Fruit fly (Drosophila melanogaster) whole organism, prepupa: ENCODE results near the gene Vti1b.

ENCODE experiments used
- CG10631 ChIP-seq: fragments of 200-800 bp; sonication (Bioruptor generic); optimal IDR thresholded peaks from 2 replicates; lab custom pipeline; 2016; ENCODE audit warnings: missing biosample characterization, missing genetic modification characterization
- CG10669 ChIP-seq: fragments of 200-800 bp; sonication (Bioruptor generic); optimal IDR thresholded peaks from 3 replicates; lab custom pipeline; 2018; ENCODE audit warnings: missing biosample characterization, mild to moderate bottlenecking, missing genetic modification characterization, moderate library complexity
- CG11294 ChIP-seq: fragments of 200-800 bp; sonication (Bioruptor generic); IDR thresholded peaks from 2 replicates; pipeline ENCODE4 v1.3.6; 2022; ENCODE audit warnings: missing biosample characterization, missing genetic modification characterization
- CG11762 ChIP-seq: fragments of 200-800 bp; sonication (Bioruptor generic); optimal IDR thresholded peaks from 3 replicates; lab custom pipeline; 2016; ENCODE audit warnings: missing biosample characterization, missing genetic modification characterization; ENCODE audit not compliant: insufficient read depth
- CG11902 ChIP-seq: fragments of 200-800 bp; sonication (Bioruptor generic); optimal IDR thresholded peaks from 3 replicates; lab custom pipeline; 2016; ENCODE audit warnings: missing biosample characterization, missing genetic modification characterization
- CG15336 ChIP-seq: fragments of 200-800 bp; sonication (Bioruptor generic); IDR thresholded peaks from 2 replicates; pipeline ENCODE4 v1.3.6; 2022; ENCODE audit warnings: missing biosample characterization, missing genetic modification characterization
- CG1621 ChIP-seq: fragments of 200-800 bp; sonication (Bioruptor generic); optimal IDR thresholded peaks from 3 replicates; lab custom pipeline; 2018; ENCODE audit warnings: missing biosample characterization, mild to moderate bottlenecking, missing genetic modification characterization
- CG16779 ChIP-seq: fragments of 200-800 bp; sonication (Bioruptor generic); optimal IDR thresholded peaks from 3 replicates; lab custom pipeline; 2017; ENCODE audit warnings: missing biosample characterization, mild to moderate bottlenecking, missing genetic modification characterization
- CG31627 ChIP-seq: fragments of 200-800 bp; sonication (Bioruptor generic); optimal IDR thresholded peaks from 3 replicates; lab custom pipeline; 2016; ENCODE audit warnings: missing biosample characterization, missing genetic modification characterization
- CG32006 ChIP-seq: fragments of 200-800 bp; sonication (Bioruptor generic); optimal IDR thresholded peaks from 3 replicates; lab custom pipeline; 2017; ENCODE audit warnings: missing biosample characterization, mild to moderate bottlenecking, missing genetic modification characterization
- CG34406 ChIP-seq: fragments of 200-800 bp; sonication (Bioruptor generic); optimal IDR thresholded peaks from 3 replicates; lab custom pipeline; 2016; ENCODE audit warnings: missing biosample characterization, missing genetic modification characterization
- CG3919 ChIP-seq: fragments of 200-800 bp; sonication (Bioruptor generic); optimal IDR thresholded peaks from 3 replicates; lab custom pipeline; 2016; ENCODE audit warnings: missing biosample characterization, missing genetic modification characterization
- CG6276 ChIP-seq: fragments of 200-800 bp; sonication (Bioruptor generic); optimal IDR thresholded peaks from 2 replicates; lab custom pipeline; 2017; ENCODE audit warnings: missing biosample characterization, mild to moderate bottlenecking, missing genetic modification characterization
- CG6808 ChIP-seq: fragments of 200-800 bp; sonication (Bioruptor generic); optimal IDR thresholded peaks from 3 replicates; lab custom pipeline; 2017; ENCODE audit warnings: missing biosample characterization, missing genetic modification characterization, mild to moderate bottlenecking, moderate library complexity, missing genetic modification reagents
- CG8119 ChIP-seq: fragments of 200-800 bp; sonication (Bioruptor generic); IDR thresholded peaks from 3 replicates; pipeline ENCODE4 v1.3.6; 2022; ENCODE audit warnings: missing biosample characterization, missing genetic modification characterization
- CG8319 ChIP-seq: fragments of 200-800 bp; sonication (Bioruptor generic); optimal IDR thresholded peaks from 3 replicates; lab custom pipeline; 2016; ENCODE audit warnings: missing biosample characterization, missing genetic modification characterization
- CG8632 ChIP-seq: fragments of 200-800 bp; sonication (Bioruptor generic); optimal IDR thresholded peaks from 3 replicates; lab custom pipeline; 2016; ENCODE audit warnings: missing biosample characterization, missing genetic modification characterization
- CG9139 ChIP-seq: fragments of 200-800 bp; sonication (Bioruptor generic); optimal IDR thresholded peaks from 3 replicates; lab custom pipeline; 2017; ENCODE audit warnings: missing biosample characterization, mild to moderate bottlenecking, missing genetic modification characterization
- Eip75B ChIP-seq: fragments of 200-800 bp; sonication (Bioruptor generic); optimal IDR thresholded peaks from 3 replicates; lab custom pipeline; 2016; ENCODE audit warnings: missing biosample characterization, missing genetic modification characterization
- Eip93F ChIP-seq: fragments of 200-800 bp; sonication (Bioruptor generic); optimal IDR thresholded peaks from 2 replicates; lab custom pipeline; 2016; ENCODE audit warnings: missing biosample characterization, mild to moderate bottlenecking, missing genetic modification characterization
- Ets21C ChIP-seq: fragments of 200-800 bp; sonication (Bioruptor generic); optimal IDR thresholded peaks from 3 replicates; lab custom pipeline; 2016; ENCODE audit warnings: missing biosample characterization, missing genetic modification characterization
- Ets96B ChIP-seq: fragments of 200-800 bp; optimal IDR thresholded peaks from 2 replicates; lab custom pipeline; 2019; ENCODE audit warnings: missing biosample characterization, mild to moderate bottlenecking, missing genetic modification characterization, moderate library complexity
- Hr38 ChIP-seq: sonication (Bioruptor generic); optimal IDR thresholded peaks from 2 replicates; lab custom pipeline; 2016; ENCODE audit warnings: missing biosample characterization, missing genetic modification characterization
- Hr39 ChIP-seq: fragments of 200-800 bp; sonication (Bioruptor generic); optimal IDR thresholded peaks from 2 replicates; lab custom pipeline; 2016; ENCODE audit warnings: missing biosample characterization, missing genetic modification characterization
- Hr4 ChIP-seq: fragments of 200-800 bp; sonication (Bioruptor generic); optimal IDR thresholded peaks from 3 replicates; lab custom pipeline; 2016; ENCODE audit warnings: missing biosample characterization, missing genetic modification characterization
- Lpt ChIP-seq: fragments of 200-800 bp; sonication (Bioruptor generic); optimal IDR thresholded peaks from 3 replicates; lab custom pipeline; 2016; ENCODE audit warnings: missing biosample characterization, missing genetic modification characterization
- Met ChIP-seq: fragments of 200-800 bp; sonication (Bioruptor generic); optimal IDR thresholded peaks from 3 replicates; lab custom pipeline; 2016; ENCODE audit warnings: missing biosample characterization, missing genetic modification characterization
- OdsH ChIP-seq: fragments of 200-800 bp; sonication (Bioruptor generic); optimal IDR thresholded peaks from 3 replicates; lab custom pipeline; 2016; ENCODE audit warnings: missing biosample characterization, missing genetic modification characterization
- Smox ChIP-seq: fragments of 200-800 bp; sonication (Bioruptor generic); optimal IDR thresholded peaks from 3 replicates; lab custom pipeline; 2016; ENCODE audit warnings: missing biosample characterization, missing genetic modification characterization
- Sox102F ChIP-seq: fragments of 200-800 bp; sonication (Bioruptor generic); optimal IDR thresholded peaks from 2 replicates; lab custom pipeline; 2016; ENCODE audit warnings: missing biosample characterization, mild to moderate bottlenecking, missing genetic modification characterization
- Sox14 ChIP-seq: fragments of 200-800 bp; sonication (Bioruptor generic); optimal IDR thresholded peaks from 3 replicates; lab custom pipeline; 2016; ENCODE audit warnings: missing biosample characterization, missing genetic modification characterization
- Sox15 ChIP-seq: fragments of 200-800 bp; sonication (Bioruptor generic); optimal IDR thresholded peaks from 3 replicates; lab custom pipeline; 2016; ENCODE audit warnings: missing biosample characterization, missing genetic modification characterization
- achi ChIP-seq: fragments of 200-800 bp; sonication (Bioruptor generic); optimal IDR thresholded peaks from 3 replicates; lab custom pipeline; 2016; ENCODE audit warnings: missing biosample characterization, missing genetic modification characterization
- cyc ChIP-seq: fragments of 200-800 bp; sonication (Bioruptor generic); optimal IDR thresholded peaks from 3 replicates; lab custom pipeline; 2016; ENCODE audit warnings: missing biosample characterization, missing genetic modification characterization
- dsx ChIP-seq: fragments of 200-800 bp; optimal IDR thresholded peaks from 3 replicates; lab custom pipeline; 2019; ENCODE audit warnings: missing biosample characterization, mild to moderate bottlenecking, missing genetic modification characterization, moderate library complexity; ENCODE audit not compliant: poor library complexity, severe bottlenecking
- esn ChIP-seq: fragments of 200-800 bp; sonication (Bioruptor generic); optimal IDR thresholded peaks from 2 replicates; lab custom pipeline; 2016; ENCODE audit warnings: missing biosample characterization, mild to moderate bottlenecking, missing genetic modification characterization, moderate library complexity
- fd59A ChIP-seq: fragments of 200-800 bp; sonication (Bioruptor generic); optimal IDR thresholded peaks from 2 replicates; lab custom pipeline; 2017; ENCODE audit warnings: missing biosample characterization, mild to moderate bottlenecking, missing genetic modification characterization, missing genetic modification reagents
- fd85E ChIP-seq: fragments of 200-800 bp; sonication (Bioruptor generic); optimal IDR thresholded peaks from 3 replicates; lab custom pipeline; 2016; ENCODE audit warnings: missing biosample characterization, missing genetic modification characterization
- fkh ChIP-seq: fragments of 200-800 bp; sonication (Bioruptor generic); optimal IDR thresholded peaks from 3 replicates; lab custom pipeline; 2017; ENCODE audit warnings: missing biosample characterization, mild to moderate bottlenecking, missing genetic modification characterization, moderate library complexity
- net ChIP-seq: fragments of 200-800 bp; sonication (Bioruptor generic); optimal IDR thresholded peaks from 3 replicates; lab custom pipeline; 2016; ENCODE audit warnings: missing biosample characterization, missing genetic modification characterization
- salr ChIP-seq, 2 experiments: fragments of 200-800 bp; sonication (Bioruptor generic); optimal IDR thresholded peaks; 3 replicates each; lab custom pipeline; 2016 to 2018; ENCODE audit warnings: missing biosample characterization in 2 of 2, missing genetic modification characterization in 2 of 2, mild to moderate bottlenecking in 1 of 2
- spab ChIP-seq: fragments of 200-800 bp; sonication (Bioruptor generic); optimal IDR thresholded peaks from 2 replicates; lab custom pipeline; 2017; ENCODE audit warnings: missing biosample characterization, mild to moderate bottlenecking, missing genetic modification characterization, missing genetic modification reagents
- svp ChIP-seq: fragments of 200-800 bp; sonication (Bioruptor generic); peaks from one replicate; lab custom pipeline; 2016; ENCODE audit warnings: missing biosample characterization, missing genetic modification characterization

Vti1b gene

DNA sequence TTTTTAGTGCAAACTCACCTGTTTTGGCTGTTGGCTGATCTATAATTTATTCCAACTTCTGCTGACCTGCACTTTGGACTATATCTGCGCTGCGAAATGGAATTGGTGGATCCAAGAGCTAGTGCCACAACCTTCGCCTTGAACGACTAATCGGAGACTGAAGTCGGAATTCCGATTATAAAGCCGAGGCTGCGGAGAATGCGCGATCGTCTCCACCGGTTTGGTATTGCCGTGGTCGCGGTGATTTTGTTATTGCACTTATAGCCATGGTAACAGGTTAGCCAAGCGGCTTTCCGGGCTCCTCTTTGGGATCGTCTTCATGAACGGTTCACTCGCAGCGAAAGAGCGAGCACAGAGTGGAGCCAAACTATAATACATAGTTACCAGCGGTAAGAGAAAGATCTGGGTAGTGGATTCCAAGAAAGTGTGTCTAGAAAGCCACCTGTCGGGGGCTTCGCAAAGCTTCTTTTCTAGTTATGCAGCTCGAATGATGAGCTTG is 15.7 kb upstream of the Vti1b start, which contains the start of gene CG7675 (continued):
- no peak for TF ChIP-seq CG11902 (GFP tag; lab: Kevin White, UChicago)
- peak; percentile 22 for TF ChIP-seq CG10669
- TF ChIP-seq CG8632, result no peak
- peak; percentile 52 for TF ChIP-seq Eip75B
- TF ChIP-seq CG16779, result peak; percentile 50
- no peak for TF ChIP-seq CG8319 (GFP tag; lab: Kevin White, UChicago)
- peak; percentile 13 for TF ChIP-seq achi (GFP tag; lab: Kevin White, UChicago)
- TF ChIP-seq CG1621 (tag; lab: Kevin White, UChicago), result peak; percentile 93
- no peak for TF ChIP-seq CG11762 (GFP tag; lab: Kevin White, UChicago)
- TF ChIP-seq Lpt (GFP tag; lab: Kevin White, UChicago), result peak; percentile 63
- peak; percentile 48 for TF ChIP-seq net (GFP tag; lab: Kevin White, UChicago)
- peak; percentile 63 for TF ChIP-seq spab (GFP tag; lab: Kevin White, UChicago)
- TF ChIP-seq Ets21C (GFP tag; lab: Kevin White, UChicago), result no peak
- TF ChIP-seq OdsH (GFP tag; lab: Kevin White, UChicago), result no peak
- TF ChIP-seq fd85E (GFP tag; lab: Kevin White, UChicago), result no peak
- peak; percentile 50 for TF ChIP-seq dsx (GFP tag; lab: Kevin White, UChicago)
- 0 out of 2 replicates have a peak, but pooled peaks have one; percentile 34 for TF ChIP-seq CG15336 (GFP tag; lab: Robert Waterston, UW)
- TF ChIP-seq Eip93F (GFP tag; lab: Kevin White, UChicago), result no peak
- peak; percentile 48; the same call in 2 of the 3 replicates for TF ChIP-seq CG8119
- TF ChIP-seq CG6808, result peak; percentile 76
- no peak for TF ChIP-seq Smox (GFP tag; lab: Kevin White, UChicago)
- peak; percentile 12 for TF ChIP-seq Sox14 (GFP tag; lab: Kevin White, UChicago)
- TF ChIP-seq CG6276 (GFP tag; lab: Kevin White, UChicago), result no peak
- TF ChIP-seq Sox15, result no peak
- TF ChIP-seq Hr38 (GFP tag; lab: Kevin White, UChicago), result no peak
- no peak for TF ChIP-seq fd59A (GFP tag; lab: Kevin White, UChicago)
- TF ChIP-seq Hr39 (GFP tag; lab: Kevin White, UChicago), result no peak

dm6 chr3R:18384972-18385371 is 11.8 kb upstream of the Vti1b start, which contains the start of gene CG14309:
Gene CG14309, minus strand, starts transcription at chr3R:18385072.
- TF ChIP-seq svp (GFP tag; lab: Kevin White, UChicago) (no peak), Met (GFP tag; lab: Kevin White, UChicago) (no peak), CG6276 (GFP tag; lab: Kevin White, UChicago) (no peak), fd59A (GFP tag; lab: Kevin White, UChicago) (no peak), CG10631 (no peak), salr (GFP tag; optimal IDR thresholded peaks at IDR 0.05; lab: Kevin White, UChicago) (no peak), CG6808 (no peak), CG31627 (GFP tag; lab: Kevin White, UChicago) (no peak), Ets96B (tag; lab: Kevin White, UChicago) (no peak), OdsH (GFP tag; lab: Kevin White, UChicago) (no peak), CG3919 (GFP tag; lab: Kevin White, UChicago) (no peak), CG11294 (GFP tag; lab: Robert Waterston, UW) (no peak), Smox (GFP tag; lab: Kevin White, UChicago) (no peak), Eip75B (no peak), CG34406 (GFP tag; lab: Kevin White, UChicago) (no peak), CG9139 (GFP tag; lab: Kevin White, UChicago) (no peak)

dm6 chr3R:18385593-18385992 is 11.2 kb upstream of the Vti1b start, which contains the start of gene cona:
Gene cona, plus strand, starts transcription at chr3R:18385828.
- no peak for TF ChIP-seq Smox (GFP tag; lab: Kevin White, UChicago)
- no peak for TF ChIP-seq CG15336 (GFP tag; lab: Robert Waterston, UW)
- TF ChIP-seq Met (GFP tag; lab: Kevin White, UChicago), result no peak
- TF ChIP-seq fkh (GFP tag; lab: Kevin White, UChicago), result no peak
- no peak for TF ChIP-seq Hr4
- no peak for TF ChIP-seq CG32006
- TF ChIP-seq esn (GFP tag; lab: Kevin White, UChicago), result no peak
- no peak for TF ChIP-seq net (GFP tag; lab: Kevin White, UChicago)
- TF ChIP-seq Sox15, result no peak
- TF ChIP-seq Sox102F (GFP tag; lab: Kevin White, UChicago), result no peak
- TF ChIP-seq Ets21C (GFP tag; lab: Kevin White, UChicago), result no peak
- no peak for TF ChIP-seq CG9139 (GFP tag; lab: Kevin White, UChicago)
- TF ChIP-seq Hr39 (GFP tag; lab: Kevin White, UChicago), result no peak
- TF ChIP-seq CG3919 (GFP tag; lab: Kevin White, UChicago), result no peak
- no peak for TF ChIP-seq CG6808
- no peak for TF ChIP-seq cyc (GFP tag; lab: Kevin White, UChicago)
- no peak for TF ChIP-seq CG1621 (tag; lab: Kevin White, UChicago)
- no peak for TF ChIP-seq salr (GFP tag; optimal IDR thresholded peaks at IDR 0.05; lab: Kevin White, UChicago)
